Fruit fly (Drosophila melanogaster) whole organism, embryonic: ENCODE results near the gene CG11951.

ENCODE experiments used
- CG10209 ChIP-seq: fragments of 200-800 bp; sonication (Bioruptor generic); optimal IDR thresholded peaks from 3 replicates; lab custom pipeline; 2017; ENCODE audit warnings: missing biosample characterization, mild to moderate bottlenecking, missing genetic modification characterization, missing genetic modification reagents
- CG12104 ChIP-seq: fragments of 200-800 bp; sonication (Bioruptor generic); optimal IDR thresholded peaks from 3 replicates; lab custom pipeline; 2016; ENCODE audit warnings: missing biosample characterization, missing genetic modification characterization
- CG13424 ChIP-seq: fragments of 200-800 bp; sonication (Bioruptor generic); optimal IDR thresholded peaks from 2 replicates; lab custom pipeline; 2019; ENCODE audit warnings: missing biosample characterization, mild to moderate bottlenecking, missing genetic modification characterization, moderate library complexity
- CG15073 ChIP-seq: fragments of 200-800 bp; sonication (Bioruptor generic); optimal IDR thresholded peaks from 2 replicates; lab custom pipeline; 2016; ENCODE audit warnings: missing biosample characterization, missing genetic modification characterization
- CG17385 ChIP-seq: fragments of 200-800 bp; sonication (Bioruptor generic); optimal IDR thresholded peaks from 3 replicates; lab custom pipeline; 2018; ENCODE audit warnings: missing biosample characterization, mild to moderate bottlenecking, missing genetic modification characterization
- CG17568 ChIP-seq: fragments of 200-800 bp; sonication (Bioruptor generic); optimal IDR thresholded peaks from 2 replicates; lab custom pipeline; 2018; ENCODE audit warnings: missing biosample characterization, mild to moderate bottlenecking, missing genetic modification characterization, moderate library complexity
- CG2199 ChIP-seq: fragments of 200-800 bp; sonication (Bioruptor generic); IDR thresholded peaks from 3 replicates; pipeline ENCODE4 v1.3.6; 2022; ENCODE audit warnings: missing biosample characterization, missing genetic modification characterization
- CG2678 ChIP-seq: fragments of 200-800 bp; sonication (Bioruptor generic); optimal IDR thresholded peaks from 3 replicates; lab custom pipeline; 2019; ENCODE audit warnings: missing biosample characterization, mild to moderate bottlenecking, missing genetic modification characterization, moderate library complexity
- CG30403 ChIP-seq: fragments of 200-800 bp; sonication (Bioruptor generic); optimal IDR thresholded peaks from 3 replicates; lab custom pipeline; 2016; ENCODE audit warnings: missing biosample characterization, missing genetic modification characterization
- CG3065 ChIP-seq: fragments of 200-800 bp; sonication (Bioruptor generic); optimal IDR thresholded peaks from 2 replicates; lab custom pipeline; 2016; ENCODE audit warnings: missing biosample characterization, missing genetic modification characterization
- CG31388 ChIP-seq: fragments of 200-800 bp; sonication (Bioruptor generic); optimal IDR thresholded peaks from 2 replicates; lab custom pipeline; 2016; ENCODE audit warnings: missing biosample characterization, missing genetic modification characterization
- CG3407 ChIP-seq: fragments of 200-800 bp; sonication (Bioruptor generic); optimal IDR thresholded peaks from 2 replicates; lab custom pipeline; 2018; ENCODE audit warnings: missing biosample characterization, mild to moderate bottlenecking, missing genetic modification characterization
- CG6254 ChIP-seq: fragments of 200-800 bp; sonication (Bioruptor generic); optimal IDR thresholded peaks from 3 replicates; lab custom pipeline; 2017; ENCODE audit warnings: mild to moderate bottlenecking, missing biosample characterization, missing genetic modification reagents, missing genetic modification characterization
- CG6813 ChIP-seq: fragments of 200-800 bp; sonication (Bioruptor generic); optimal IDR thresholded peaks from 2 replicates; lab custom pipeline; 2017; ENCODE audit warnings: missing biosample characterization, missing genetic modification characterization, mild to moderate bottlenecking, moderate library complexity, missing genetic modification reagents
- CG7357 ChIP-seq: fragments of 200-800 bp; sonication (Bioruptor generic); IDR thresholded peaks from 3 replicates; pipeline ENCODE4 v1.3.6; 2022; ENCODE audit warnings: missing biosample characterization, missing genetic modification characterization
- CG8359 ChIP-seq: fragments of 200-800 bp; sonication (Bioruptor generic); optimal IDR thresholded peaks from 2 replicates; lab custom pipeline; 2017; ENCODE audit warnings: missing biosample characterization, mild to moderate bottlenecking, missing genetic modification characterization, borderline replicate concordance
- CG9932 ChIP-seq: fragments of 200-800 bp; sonication (Bioruptor generic); IDR thresholded peaks from 2 replicates; pipeline ENCODE4 v1.3.6; 2022; ENCODE audit warnings: missing biosample characterization, missing genetic modification characterization
- CoRest ChIP-seq: fragments of 200-800 bp; sonication (Bioruptor generic); optimal IDR thresholded peaks from 3 replicates; lab custom pipeline; 2018; ENCODE audit warnings: missing biosample characterization, mild to moderate bottlenecking, missing genetic modification characterization, moderate library complexity
- D ChIP-seq, 2 experiments: fragments of 200-800 bp in 1 of 2; fragments of >200 bp in 1 of 2; sonication (Bioruptor generic) in 1 of 2; optimal IDR thresholded peaks; 2 replicates in 1 of 2; 3 replicates in 1 of 2; lab custom pipeline; 2017; ENCODE audit warnings: mild to moderate bottlenecking in 1 of 2, missing biosample characterization in 1 of 2, missing genetic modification characterization in 1 of 2, missing genetic modification reagents in 1 of 2
- Dad ChIP-seq: fragments of 200-800 bp; sonication (Bioruptor generic); optimal IDR thresholded peaks from 3 replicates; lab custom pipeline; 2016; ENCODE audit warnings: missing biosample characterization, missing genetic modification characterization
- Drgx ChIP-seq: fragments of 200-800 bp; sonication (Bioruptor generic); IDR thresholded peaks from 2 replicates; pipeline ENCODE4 v1.3.6; 2022; ENCODE audit warnings: missing biosample characterization, missing genetic modification characterization
- Ets65A ChIP-seq: fragments of 200-800 bp; sonication (Bioruptor generic); peaks from one replicate; lab custom pipeline; 2016; ENCODE audit warnings: missing biosample characterization, missing genetic modification characterization
- Fer3 ChIP-seq: fragments of 200-800 bp; sonication (Bioruptor generic); optimal IDR thresholded peaks from 2 replicates; lab custom pipeline; 2018; ENCODE audit warnings: missing biosample characterization, mild to moderate bottlenecking, missing genetic modification characterization, moderate library complexity
- Hr39 ChIP-seq: fragments of >200 bp; optimal IDR thresholded peaks from 2 replicates; lab custom pipeline; 2017
- Oli ChIP-seq: fragments of 200-800 bp; sonication (Bioruptor generic); optimal IDR thresholded peaks from 2 replicates; lab custom pipeline; 2018; ENCODE audit warnings: missing biosample characterization, mild to moderate bottlenecking, missing genetic modification characterization, moderate library complexity
- Taf1 ChIP-seq: fragments of 200-800 bp; sonication (Bioruptor generic); IDR thresholded peaks from 2 replicates; pipeline ENCODE4 v1.3.6; 2022; ENCODE audit warnings: missing biosample characterization, missing genetic modification characterization
- Tbp ChIP-seq: fragments of >200 bp; optimal IDR thresholded peaks from 2 replicates; lab custom pipeline; 2018; ENCODE audit warnings: missing biosample characterization, missing genetic modification characterization
- amos ChIP-seq: fragments of 200-800 bp; sonication (Bioruptor generic); IDR thresholded peaks from 2 replicates; pipeline ENCODE4 v1.3.6; 2022; ENCODE audit warnings: missing biosample characterization, missing genetic modification characterization; ENCODE audit not compliant: partially characterized antibody
- bab2 ChIP-seq: fragments of 200-800 bp; sonication (Bioruptor generic); optimal IDR thresholded peaks from 2 replicates; lab custom pipeline; 2016; ENCODE audit warnings: missing biosample characterization, missing genetic modification characterization
- bsh ChIP-seq, 2 experiments: fragments of 200-800 bp; sonication (Bioruptor generic); optimal IDR thresholded peaks; 2 replicates each; lab custom pipeline; 2017 to 2018; ENCODE audit warnings: mild to moderate bottlenecking in 2 of 2, missing biosample characterization in 2 of 2, missing genetic modification characterization in 2 of 2, moderate library complexity in 1 of 2
- chm ChIP-seq: fragments of 200-800 bp; sonication (Bioruptor generic); IDR thresholded peaks from 2 replicates; pipeline ENCODE4 v1.3.6; 2022; ENCODE audit warnings: missing biosample characterization, missing genetic modification characterization
- crol ChIP-seq: fragments of 200-800 bp; sonication (Bioruptor generic); IDR thresholded peaks from 2 replicates; pipeline ENCODE4 v1.3.6; 2022; ENCODE audit warnings: missing biosample characterization, missing genetic modification characterization
- ewg ChIP-seq: fragments of 200-800 bp; sonication (Bioruptor generic); optimal IDR thresholded peaks from 3 replicates; lab custom pipeline; 2017; ENCODE audit warnings: mild to moderate bottlenecking, missing biosample characterization, missing genetic modification reagents, missing genetic modification characterization
- eyg ChIP-seq: fragments of 200-800 bp; sonication (Bioruptor generic); optimal IDR thresholded peaks from 3 replicates; lab custom pipeline; 2016; ENCODE audit warnings: missing biosample characterization, missing genetic modification characterization
- fu2 ChIP-seq: fragments of 200-800 bp; sonication (Bioruptor generic); optimal IDR thresholded peaks from 2 replicates; lab custom pipeline; 2016; ENCODE audit warnings: missing biosample characterization, missing genetic modification characterization
- kni ChIP-seq: fragments of 200-800 bp; sonication (Bioruptor generic); optimal IDR thresholded peaks from 3 replicates; lab custom pipeline; 2017; ENCODE audit warnings: mild to moderate bottlenecking, missing biosample characterization, missing genetic modification reagents, missing genetic modification characterization
- lilli ChIP-seq: fragments of 200-800 bp; sonication (Bioruptor generic); optimal IDR thresholded peaks from 3 replicates; lab custom pipeline; 2016; ENCODE audit warnings: missing biosample characterization, missing genetic modification characterization
- mirr ChIP-seq: fragments of 200-800 bp; sonication (Bioruptor generic); optimal IDR thresholded peaks from 3 replicates; lab custom pipeline; 2018; ENCODE audit warnings: missing biosample characterization, mild to moderate bottlenecking, missing genetic modification characterization
- org-1 ChIP-seq: fragments of 200-800 bp; sonication (Bioruptor generic); optimal IDR thresholded peaks from 2 replicates; lab custom pipeline; 2017; ENCODE audit warnings: missing biosample characterization, missing genetic modification characterization
- otp ChIP-seq: fragments of 200-800 bp; sonication (Bioruptor generic); IDR thresholded peaks from 3 replicates; pipeline ENCODE4, ENCODE4 v1.3.6; 2022; ENCODE audit warnings: missing biosample characterization, missing genetic modification characterization
- phol ChIP-seq: fragments of 200-800 bp; sonication (Bioruptor generic); optimal IDR thresholded peaks from 3 replicates; lab custom pipeline; 2018; ENCODE audit warnings: missing biosample characterization, mild to moderate bottlenecking, missing genetic modification characterization, moderate library complexity
- prd ChIP-seq, 3 experiments: fragments of >200 bp in 2 of 3; fragments of 200-800 bp in 1 of 3; sonication (Bioruptor generic) in 1 of 3; optimal IDR thresholded peaks in 2 of 3; IDR thresholded peaks in 1 of 3; 2 replicates in 2 of 3; 3 replicates in 1 of 3; pipeline versions ENCODE4 v1.3.6 to Lab custom; 2017 to 2022; ENCODE audit warnings: missing biosample characterization in 1 of 3, missing genetic modification characterization in 1 of 3
- sr ChIP-seq: fragments of 200-800 bp; sonication (Bioruptor generic); IDR thresholded peaks from 3 replicates; pipeline ENCODE4 v1.3.6; 2022; ENCODE audit warnings: missing biosample characterization, missing genetic modification characterization
- tx ChIP-seq: fragments of 200-800 bp; sonication (Bioruptor generic); optimal IDR thresholded peaks from 2 replicates; lab custom pipeline; 2016; ENCODE audit warnings: missing biosample characterization, missing genetic modification characterization

The CG11951 gene

DNA sequence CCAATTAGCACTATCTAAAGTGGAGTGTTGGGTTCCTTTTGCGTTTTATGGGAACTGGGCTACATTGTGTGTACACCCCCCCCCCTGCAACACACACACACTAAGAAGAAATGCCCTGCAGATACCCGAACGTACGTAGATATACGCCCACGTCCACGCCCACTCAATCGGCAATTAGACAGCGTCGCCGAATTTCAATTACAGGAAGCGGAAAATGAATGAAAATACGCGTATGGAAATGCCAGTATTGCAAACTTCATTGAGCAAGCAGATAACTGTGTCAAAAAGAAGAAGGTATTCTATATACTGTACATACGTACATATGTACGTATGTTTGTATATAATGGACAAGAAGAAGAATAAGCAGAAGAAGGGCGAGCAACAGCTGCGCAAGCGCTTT lies 25.1 kb downstream of the CG11951 start:
- TF ChIP-seq Ets65A (GFP tag; lab: Kevin White, UChicago) (peak; percentile 85), CG30403 (GFP tag; lab: Kevin White, UChicago) (no peak), CG17385 (GFP tag; lab: Kevin White, UChicago) (peak; percentile 31), CG7357 (no peak), amos (GFP tag; lab: Robert Waterston, UW) (no peak), eyg (GFP tag; lab: Kevin White, UChicago) (no peak), lilli (GFP tag; lab: Kevin White, UChicago) (no peak), chm (GFP tag; lab: Robert Waterston, UW) (0 out of 2 replicates have a peak, but pooled peaks have one; percentile 22), Taf1 (GFP tag; lab: Robert Waterston, UW) (no peak), CG6254 (no peak), otp (GFP tag; lab: Robert Waterston, UW) (no peak), ewg (peak; percentile 6), Dad (GFP tag; lab: Kevin White, UChicago) (no peak), CG2199 (GFP tag; lab: Robert Waterston, UW) (no peak)

DNA sequence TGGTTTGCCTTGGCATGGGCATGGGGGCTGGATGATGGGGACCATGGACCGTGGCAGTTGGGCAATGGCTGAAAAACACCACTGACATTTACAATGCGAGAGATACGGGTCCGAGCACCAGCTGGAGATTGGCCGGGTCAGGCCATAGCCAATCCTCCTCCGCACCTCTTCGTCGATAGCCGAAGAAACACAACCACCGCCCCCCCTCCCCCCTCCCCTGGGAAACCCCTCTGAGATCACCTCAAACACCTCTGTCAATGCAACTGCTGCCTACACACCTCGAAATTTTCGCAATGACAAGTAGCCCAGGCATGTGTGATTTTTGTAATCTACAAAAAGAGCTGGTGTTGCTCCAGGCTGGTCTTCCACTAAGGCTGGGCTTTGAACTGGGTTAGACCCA lies 26.0 kb downstream of the CG11951 start:
- TF ChIP-seq Tbp (GFP tag; lab: Kevin White, UChicago): no peak
- no peak for TF ChIP-seq prd (optimal IDR thresholded peaks at IDR 0.05; lab: Kevin White, UChicago)
- no peak for TF ChIP-seq prd (GFP tag; IDR thresholded peaks at IDR 0.05; lab: Robert Waterston, UW)
- TF ChIP-seq sr (GFP tag; lab: Robert Waterston, UW): 0 out of 3 replicates have a peak, but pooled peaks have one; percentile 20
- TF ChIP-seq fu2 (GFP tag; lab: Kevin White, UChicago): no peak
- peak; percentile 87 for TF ChIP-seq Hr39 (lab: Kevin White, UChicago)
- no peak for TF ChIP-seq CG12104 (GFP tag; lab: Kevin White, UChicago)
- peak; percentile 31; the same call in 1 of the 2 replicates for TF ChIP-seq crol (GFP tag; lab: Robert Waterston, UW)

DNA sequence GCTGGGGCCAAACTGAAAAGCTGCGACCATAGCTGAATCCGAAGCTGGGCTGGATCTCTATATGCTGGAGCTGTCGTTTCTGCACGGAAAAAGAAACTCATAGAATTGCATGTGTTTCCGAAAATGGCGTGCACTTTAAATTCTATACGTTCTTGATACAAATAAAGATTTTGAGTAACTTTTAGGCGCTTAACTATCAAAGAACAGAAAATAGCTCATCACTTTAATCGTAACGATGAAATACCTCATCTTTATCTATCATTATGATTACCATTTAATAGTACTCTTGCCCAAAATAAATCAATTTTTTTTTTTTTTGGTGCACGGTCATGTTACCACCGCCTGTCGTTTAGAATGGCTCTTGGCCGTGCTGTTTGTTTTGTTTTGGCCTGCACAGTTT lies 26.8 kb downstream of the CG11951 start:
- TF ChIP-seq bsh (GFP tag; optimal IDR thresholded peaks at IDR 0.05; lab: Kevin White, UChicago): peak in 1 of 2 experiments; percentile 41
- no peak for TF ChIP-seq CG31388 (GFP tag; lab: Kevin White, UChicago)
- peak; percentile 40; the same call in 1 of the 2 replicates for TF ChIP-seq Drgx (GFP tag; lab: Robert Waterston, UW)

DNA sequence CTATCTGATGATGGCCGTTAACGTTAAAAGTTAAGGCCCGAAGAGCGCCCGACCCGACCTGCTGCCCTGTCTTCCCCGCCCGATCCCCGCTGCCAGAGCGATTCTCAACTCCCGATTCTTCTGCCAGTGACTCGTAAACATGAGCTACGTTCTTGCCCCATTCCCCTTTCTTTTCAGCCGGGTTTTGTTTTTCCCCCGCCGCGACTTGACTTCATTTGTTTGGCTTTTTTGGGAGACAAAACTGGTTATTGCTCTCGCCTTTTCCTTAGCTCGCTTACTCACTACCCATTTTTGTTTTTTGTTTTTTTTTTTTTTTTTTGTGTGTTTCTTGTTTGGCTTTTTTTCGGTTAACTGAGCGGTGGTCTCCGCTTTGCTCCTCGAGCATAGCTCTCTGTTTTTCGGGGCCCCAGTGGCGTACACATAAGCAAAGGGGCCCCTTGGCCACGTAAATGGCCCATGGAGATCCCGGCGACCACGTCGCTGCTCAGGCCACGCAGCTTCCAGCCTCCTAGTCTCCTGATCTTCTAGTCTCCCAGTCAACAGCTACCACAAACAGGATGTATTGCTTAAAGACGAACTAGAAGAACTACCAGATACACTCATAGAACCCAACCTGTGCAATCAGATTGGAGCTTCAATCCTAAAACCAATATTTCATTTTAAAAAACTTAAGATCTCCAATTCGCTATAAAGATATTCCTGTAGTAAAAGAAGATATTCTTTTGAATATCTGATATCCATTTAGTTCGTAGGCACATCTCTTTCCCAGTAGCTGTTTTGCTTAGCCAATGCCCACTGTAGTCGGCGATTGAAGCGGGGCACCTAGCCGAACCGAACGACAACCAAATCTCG lies 27.8 kb downstream of the CG11951 start:
- TF ChIP-seq CG13424 (tag; lab: Kevin White, UChicago) (peak; percentile 11), org-1 (GFP tag; lab: Kevin White, UChicago) (no peak), CG10209 (no peak), CG6813 (GFP tag; lab: Kevin White, UChicago) (no peak), Fer3 (no peak), bab2 (GFP tag; lab: Kevin White, UChicago) (no peak), phol (tag; lab: Kevin White, UChicago) (peak; percentile 38), CG17568 (GFP tag; lab: Kevin White, UChicago) (no peak), tx (GFP tag; lab: Kevin White, UChicago) (no peak), mirr (GFP tag; lab: Kevin White, UChicago) (no peak), D (optimal IDR thresholded peaks at IDR 0.05; lab: Kevin White, UChicago) (no peak), D (GFP tag; optimal IDR thresholded peaks at IDR 0.05; lab: Kevin White, UChicago) (no peak), CoRest (tag; lab: Kevin White, UChicago) (peak; percentile 37), CG15073 (GFP tag; lab: Kevin White, UChicago) (no peak), CG3407 (GFP tag; lab: Kevin White, UChicago) (no peak), CG9932 (peak; percentile 37), CG8359 (GFP tag; lab: Kevin White, UChicago) (no peak), Oli (tag; lab: Kevin White, UChicago) (peak; percentile 20), CG3065 (GFP tag; lab: Kevin White, UChicago) (no peak), CG2678 (tag; lab: Kevin White, UChicago) (no peak), kni (peak; percentile 95)
